Worm (Caenorhabditis elegans) whole organism, young adult: ENCODE data around the gene pqn-87.

Experiments used
- akir-1 ChIP-seq: fragments of 200-800 bp; sonication (Bioruptor generic); optimal IDR thresholded peaks from 2 replicates; lab custom pipeline; 2018; ENCODE audit warnings: mild to moderate bottlenecking, missing genetic modification characterization, moderate library complexity, missing compliant biosample characterization
- gei-17 ChIP-seq: fragments of 200-800 bp; sonication (Bioruptor generic); optimal IDR thresholded peaks from 2 replicates; lab custom pipeline; 2018; ENCODE audit warnings: mild to moderate bottlenecking, missing genetic modification characterization, missing compliant biosample characterization
- madf-6 ChIP-seq: fragments of 200-800 bp; sonication (Bioruptor generic); IDR thresholded peaks from 2 replicates; pipeline ENCODE4 v1.3.6; 2022; ENCODE audit warnings: missing genetic modification reagents, missing genetic modification characterization, missing compliant biosample characterization
- madf-8 ChIP-seq: fragments of 200-800 bp; sonication (Bioruptor generic); conservative IDR thresholded peaks from 2 replicates; pipeline ENCODE4 v1.3.6; 2022; ENCODE audit warnings: missing genetic modification reagents, missing genetic modification characterization, missing compliant biosample characterization
- nhr-90 ChIP-seq: sonication (generic microtip); optimal IDR thresholded peaks from 2 replicates; lab custom pipeline; 2016; ENCODE audit warnings: missing genotype, mild to moderate bottlenecking, missing genetic modification characterization, missing compliant biosample characterization
- snpc-3.4 ChIP-seq: sonication (generic microtip); optimal IDR thresholded peaks from 2 replicates; lab custom pipeline; 2017; ENCODE audit warnings: missing genetic modification characterization, mild to moderate bottlenecking, missing compliant biosample characterization, antibody characterized with exemption, moderate library complexity, missing genotype, missing genetic modification reagents

DNA sequence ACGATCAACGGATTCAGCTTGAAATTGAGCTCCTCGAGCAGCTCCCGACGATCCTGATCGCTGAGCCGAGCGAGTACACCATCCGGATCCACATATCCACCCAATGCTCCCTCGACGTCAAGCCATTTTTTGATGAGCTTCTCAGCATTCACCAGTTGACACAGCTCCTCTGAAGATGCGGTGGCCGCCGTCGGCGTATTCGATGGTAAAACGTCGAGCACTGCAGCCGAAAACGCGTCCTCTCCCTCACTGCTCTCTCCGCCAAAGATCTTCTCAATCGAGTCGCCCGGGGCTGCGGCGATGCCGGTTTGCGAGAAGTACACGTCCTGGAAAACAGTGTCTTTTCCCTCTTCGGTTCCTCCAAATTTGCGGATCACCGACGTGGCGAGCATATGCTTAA, 10.3 kb downstream of the pqn-87 start:
- TF ChIP-seq madf-8 = no peak
- no peak for TF ChIP-seq nhr-90 (tag; lab: Kevin White, UChicago)
- no peak for TF ChIP-seq akir-1 (GFP tag; lab: Kevin White, UChicago)
- TF ChIP-seq gei-17 = no peak
- no peak for TF ChIP-seq madf-6 (GFP tag; lab: Robert Waterston, UW)
- no peak for TF ChIP-seq snpc-3.4 (tag; lab: Kevin White, UChicago)
